Worm (Caenorhabditis elegans) whole organism, midembryonic: ENCODE data around the gene lst-4.

Experiments used
- T22C8.4 ChIP-seq: fragments of 200-800 bp; sonication (Bioruptor generic); IDR thresholded peaks from 2 replicates; pipeline ENCODE4 v1.3.6; 2022; ENCODE audit warnings: missing genetic modification characterization, missing compliant biosample characterization
- cog-1 ChIP-seq: sonication (generic microtip); optimal IDR thresholded peaks from 2 replicates; lab custom pipeline; 2016; ENCODE audit warnings: missing genetic modification characterization, missing compliant biosample characterization
- flt-1 ChIP-seq: fragments of 200-800 bp; sonication (Bioruptor generic); IDR thresholded peaks from 2 replicates; pipeline ENCODE4 v1.3.6; 2022; ENCODE audit warnings: missing genetic modification characterization, missing compliant biosample characterization
- klf-2 ChIP-seq: fragments of 200-800 bp; sonication (Bioruptor generic); conservative IDR thresholded peaks from 2 replicates; pipeline ENCODE4 v1.3.6; 2022; ENCODE audit warnings: missing genetic modification reagents, missing genetic modification characterization, missing compliant biosample characterization
- med-1 ChIP-seq: sonication (generic microtip); optimal IDR thresholded peaks from 2 replicates; lab custom pipeline; 2017; ENCODE audit warnings: missing genetic modification characterization, mild to moderate bottlenecking, missing compliant biosample characterization, antibody characterized with exemption, missing genetic modification reagents; ENCODE audit not compliant: insufficient read depth
- ref-1 ChIP-seq: fragments of 200-800 bp; sonication (Bioruptor generic); conservative IDR thresholded peaks from 2 replicates; pipeline ENCODE4 v1.3.6; 2022; ENCODE audit warnings: missing genetic modification reagents, missing genetic modification characterization, missing compliant biosample characterization
- ztf-23 ChIP-seq: fragments of 200-800 bp; sonication (Bioruptor generic); IDR thresholded peaks from 2 replicates; pipeline ENCODE4 v1.3.6; 2022; ENCODE audit warnings: missing genetic modification reagents, missing genetic modification characterization, missing compliant biosample characterization
- ztf-29 ChIP-seq: fragments of 200-800 bp; sonication (Bioruptor generic); IDR thresholded peaks from 2 replicates; pipeline ENCODE4 v1.3.6; 2022; ENCODE audit warnings: missing genetic modification reagents, missing genetic modification characterization, missing compliant biosample characterization

DNA sequence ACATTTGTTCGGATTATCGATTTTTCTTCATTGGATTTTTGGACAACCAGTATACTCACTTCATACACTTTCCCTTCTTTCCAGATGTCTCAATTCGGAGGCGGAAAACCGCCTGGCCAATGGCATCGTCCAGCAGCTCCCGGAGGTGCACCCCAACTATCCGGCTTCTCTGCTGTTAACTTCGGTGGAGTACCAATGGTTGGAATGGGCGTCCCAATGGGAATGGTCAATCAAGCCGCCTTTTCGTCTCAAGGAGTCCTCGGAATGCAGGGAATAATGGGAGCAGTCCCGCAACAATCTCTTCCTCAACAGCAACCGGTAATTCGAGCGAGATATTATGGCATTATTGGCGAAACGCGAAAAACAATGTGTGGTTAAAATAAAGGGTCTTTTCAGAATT, 1.8 kb upstream of the lst-4 start, which contains the start of gene ccar-1:
- no peak for TF ChIP-seq ztf-29 (GFP tag; lab: Robert Waterston, UW)
- TF ChIP-seq T22C8.4 (GFP tag; lab: Robert Waterston, UW) = no peak
- TF ChIP-seq ref-1 (GFP tag; lab: Robert Waterston, UW) = no peak
- no peak for TF ChIP-seq med-1 (GFP tag; lab: Kevin White, UChicago)
- 0 out of 2 replicates have a peak, but pooled peaks have one; percentile 8 for TF ChIP-seq ztf-23 (GFP tag; lab: Robert Waterston, UW)
- no peak for TF ChIP-seq cog-1 (tag; lab: Kevin White, UChicago)
- TF ChIP-seq flt-1 = no peak
- TF ChIP-seq klf-2 = no peak
